Worm (Caenorhabditis elegans): Measurements from ENCODE around the gene C50D2.2.

The C50D2.2 gene

ce11 chrII:122008-122407 is 13.0 kb downstream of the C50D2.2 start:
- TF ChIP-seq unc-86 (tag; optimal IDR thresholded peaks at IDR 0.05) (no peak), lin-35 (GFP tag; optimal IDR thresholded peaks at IDR 0.05) (peak; percentile 1 to 53), aha-1 (tag; optimal IDR thresholded peaks at IDR 0.05) (no peak), swsn-7 (tag; optimal IDR thresholded peaks at IDR 0.05) (peak; percentile 1), alr-1 (tag; optimal IDR thresholded peaks at IDR 0.05; ENCODE audit: borderline replicate concordance) (no peak), C34B4.2 (tag; optimal IDR thresholded peaks at IDR 0.05) (no peak), lin-15B (tag; optimal IDR thresholded peaks at IDR 0.05) (no peak), fkh-4 (tag; optimal IDR thresholded peaks at IDR 0.05; ENCODE audit: borderline replicate concordance) (no peak), grh-1 (GFP tag; IDR thresholded peaks at IDR 0.05) (no peak), egl-13 (tag; optimal IDR thresholded peaks at IDR 0.05) (no peak), lsy-2 (tag; optimal IDR thresholded peaks at IDR 0.05) (no peak), F16B12.6 (tag; optimal IDR thresholded peaks at IDR 0.05) (no peak), nhr-85 (tag) (peak; percentile 89), zag-1 (tag; optimal IDR thresholded peaks at IDR 0.05) (no peak), dpl-1 (GFP tag; optimal IDR thresholded peaks at IDR 0.05) (no peak), nhr-76 (tag; optimal IDR thresholded peaks at IDR 0.05) (no peak), vab-15 (tag; optimal IDR thresholded peaks at IDR 0.05) (no peak), nhr-47 (tag; optimal IDR thresholded peaks at IDR 0.05) (no peak), lir-3 (tag; optimal IDR thresholded peaks at IDR 0.05; ENCODE audit: poor library complexity) (no peak), efl-1 (optimal IDR thresholded peaks at IDR 0.05) (peak; percentile 29 to 32), efl-1 (GFP tag; optimal IDR thresholded peaks at IDR 0.05 in 1 of 2) (peak in 1 of 2 experiments; percentile 75), snu-23 (GFP tag; optimal IDR thresholded peaks at IDR 0.05) (peak; percentile 52), sox-4 (tag; optimal IDR thresholded peaks at IDR 0.05) (no peak), nhr-12 (tag; optimal IDR thresholded peaks at IDR 0.05) (no peak), unc-62 (GFP tag; optimal IDR thresholded peaks at IDR 0.05) (no peak), irx-1 (tag; optimal IDR thresholded peaks at IDR 0.05) (no peak), pax-3 (tag; optimal IDR thresholded peaks at IDR 0.05) (no peak), blmp-1 (tag; optimal IDR thresholded peaks at IDR 0.05) (peak; percentile 83), mab-9 (GFP tag; IDR thresholded peaks at IDR 0.05) (no peak), mep-1 (tag; optimal IDR thresholded peaks at IDR 0.05) (no peak), lin-14 (GFP tag; optimal IDR thresholded peaks at IDR 0.05) (peak; percentile 89), nhr-19 (GFP tag; conservative IDR thresholded peaks at IDR 0.05) (no peak), nhr-20 (tag; optimal IDR thresholded peaks at IDR 0.05) (peak; percentile 43), tbx-2 (tag; optimal IDR thresholded peaks at IDR 0.05) (no peak), tlp-1 (tag; optimal IDR thresholded peaks at IDR 0.05) (no peak), zip-4 (GFP tag; optimal IDR thresholded peaks at IDR 0.05) (no peak), rnt-1 (tag; optimal IDR thresholded peaks at IDR 0.05) (no peak), nhr-11 (tag; optimal IDR thresholded peaks at IDR 0.05) (no peak), nhr-71 (tag; optimal IDR thresholded peaks at IDR 0.05) (peak; percentile 29), skn-1 (tag; optimal IDR thresholded peaks at IDR 0.05) (peak; percentile 75)

- TF ChIP-seq tbx-2 (tag; optimal IDR thresholded peaks at IDR 0.05) = no peak
- no peak for TF ChIP-seq F16B12.6 (tag; optimal IDR thresholded peaks at IDR 0.05)
- no peak for TF ChIP-seq pax-3 (tag; optimal IDR thresholded peaks at IDR 0.05)
- TF ChIP-seq ztf-11 (tag; optimal IDR thresholded peaks at IDR 0.05) = no peak
- TF ChIP-seq xbp-1 (tag; optimal IDR thresholded peaks at IDR 0.05) = no peak
- no peak for TF ChIP-seq efl-3 (GFP tag; optimal IDR thresholded peaks at IDR 0.05)
- TF ChIP-seq pag-3 (tag; optimal IDR thresholded peaks at IDR 0.05; ENCODE audit: borderline replicate concordance, insufficient read depth) = no peak
- TF ChIP-seq unc-98 (GFP tag; IDR thresholded peaks at IDR 0.05) = no peak
- no peak for TF ChIP-seq ces-1 (GFP tag; optimal IDR thresholded peaks at IDR 0.05)
These were observed 13.5 kb downstream of the C50D2.2 start for ce11 chrII:122494-122893.

Measured in whole organism, L1 larva.